Worm (Caenorhabditis elegans) whole organism, young adult: ENCODE data around the gene C32D5.7.

Experiments
- B0035.1 ChIP-seq: sonication (generic microtip); optimal IDR thresholded peaks from 2 replicates; lab custom pipeline; 2016; ENCODE audit warnings: missing genetic modification characterization, mild to moderate bottlenecking, missing compliant biosample characterization, missing genotype, missing genetic modification reagents
- B0261.1 ChIP-seq: sonication (generic microtip); optimal IDR thresholded peaks from 2 replicates; lab custom pipeline; 2016; ENCODE audit warnings: mild to moderate bottlenecking, missing genetic modification characterization, moderate library complexity, missing compliant biosample characterization
- F10E7.11 ChIP-seq: sonication (generic microtip); optimal IDR thresholded peaks from 2 replicates; lab custom pipeline; 2017; ENCODE audit warnings: mild to moderate bottlenecking, missing genetic modification characterization, moderate library complexity, missing compliant biosample characterization
- F22D6.2 ChIP-seq: sonication (generic microtip); optimal IDR thresholded peaks from 2 replicates; lab custom pipeline; 2016; ENCODE audit warnings: mild to moderate bottlenecking, missing genetic modification characterization, missing compliant biosample characterization
- F23B12.7 ChIP-seq: sonication (generic microtip); optimal IDR thresholded peaks from 2 replicates; lab custom pipeline; 2017; ENCODE audit warnings: missing genetic modification characterization, mild to moderate bottlenecking, missing compliant biosample characterization, antibody characterized with exemption, moderate library complexity; ENCODE audit not compliant: insufficient read depth
- F33H1.4 ChIP-seq: fragments of 200-800 bp; sonication (Bioruptor generic); IDR thresholded peaks from 2 replicates; pipeline ENCODE4 v1.3.6; 2022; ENCODE audit warnings: missing genetic modification reagents, missing genetic modification characterization, missing compliant biosample characterization
- F37B4.10 ChIP-seq: fragments of 200-800 bp; sonication (Bioruptor generic); IDR thresholded peaks from 2 replicates; pipeline ENCODE4 v1.3.6; 2022; ENCODE audit warnings: missing genetic modification characterization, missing compliant biosample characterization
- F39B2.1 ChIP-seq: fragments of 200-800 bp; sonication (Bioruptor generic); IDR thresholded peaks from 2 replicates; pipeline ENCODE4 v1.3.6; 2022; ENCODE audit warnings: missing genetic modification reagents, missing genetic modification characterization, missing compliant biosample characterization
- F57A8.1 ChIP-seq: fragments of 200-800 bp; sonication (Bioruptor generic); optimal IDR thresholded peaks from 2 replicates; lab custom pipeline; 2018; ENCODE audit warnings: mild to moderate bottlenecking, missing genetic modification characterization, moderate library complexity, missing compliant biosample characterization
- K12H6.12 ChIP-seq: fragments of 200-800 bp; sonication (Bioruptor generic); optimal IDR thresholded peaks from 2 replicates; lab custom pipeline; 2018; ENCODE audit warnings: mild to moderate bottlenecking, missing genetic modification characterization, missing compliant biosample characterization
- Y56A3A.18 ChIP-seq: fragments of 200-800 bp; sonication (Bioruptor generic); IDR thresholded peaks from 2 replicates; pipeline ENCODE4 v1.3.6; 2022; ENCODE audit warnings: missing genetic modification reagents, missing genetic modification characterization, missing compliant biosample characterization
- aptf-2 ChIP-seq: fragments of 200-800 bp; sonication (Bioruptor generic); conservative IDR thresholded peaks from 2 replicates; pipeline ENCODE4 v1.3.6; 2022; ENCODE audit warnings: missing genetic modification reagents, missing genetic modification characterization, missing compliant biosample characterization
- atf-7 ChIP-seq: sonication (generic microtip); optimal IDR thresholded peaks from 2 replicates; lab custom pipeline; 2017; ENCODE audit warnings: mild to moderate bottlenecking, missing genetic modification characterization, missing compliant biosample characterization
- bed-1 ChIP-seq: fragments of 200-800 bp; sonication (Bioruptor generic); IDR thresholded peaks from 2 replicates; pipeline ENCODE4 v1.3.6; 2022; ENCODE audit warnings: missing genetic modification reagents, missing genetic modification characterization, missing compliant biosample characterization
- die-1 ChIP-seq: sonication (generic microtip); optimal IDR thresholded peaks from 2 replicates; lab custom pipeline; 2016; ENCODE audit warnings: missing genotype, mild to moderate bottlenecking, missing genetic modification characterization, missing compliant biosample characterization
- dox-1 ChIP-seq: fragments of 200-800 bp; sonication (Bioruptor generic); IDR thresholded peaks from 2 replicates; pipeline ENCODE4 v1.3.6; 2022; ENCODE audit warnings: missing genetic modification reagents, missing genetic modification characterization, missing compliant biosample characterization
- dpl-1 ChIP-seq: fragments of 150-350 bp; optimal IDR thresholded peaks from 2 replicates; lab custom pipeline; 2014; ENCODE audit warnings: missing biosample characterization, missing genetic modification reagents, missing genetic modification characterization
- efl-1 ChIP-seq: fragments of 150-350 bp; optimal IDR thresholded peaks from 2 replicates; lab custom pipeline; 2014; ENCODE audit warnings: missing biosample characterization, missing genetic modification reagents, missing genetic modification characterization
- egl-44 ChIP-seq: fragments of 200-800 bp; sonication (Bioruptor generic); IDR thresholded peaks from 2 replicates; pipeline ENCODE4 v1.3.6; 2022; ENCODE audit warnings: missing genetic modification reagents, missing genetic modification characterization, missing compliant biosample characterization
- ets-4 ChIP-seq: fragments of 200-800 bp; sonication (Bioruptor generic); optimal IDR thresholded peaks from 2 replicates; lab custom pipeline; 2018; ENCODE audit warnings: mild to moderate bottlenecking, missing genetic modification characterization, missing compliant biosample characterization
- gei-17 ChIP-seq: fragments of 200-800 bp; sonication (Bioruptor generic); optimal IDR thresholded peaks from 2 replicates; lab custom pipeline; 2018; ENCODE audit warnings: mild to moderate bottlenecking, missing genetic modification characterization, missing compliant biosample characterization
- him-1 ChIP-seq: sonication (generic microtip); optimal IDR thresholded peaks from 2 replicates; lab custom pipeline; 2016; ENCODE audit warnings: missing genotype, missing genetic modification reagents, missing genetic modification characterization, missing compliant biosample characterization
- hlh-26 ChIP-seq: fragments of 200-800 bp; sonication (Bioruptor generic); conservative IDR thresholded peaks from 2 replicates; pipeline ENCODE4 v1.3.6; 2022; ENCODE audit warnings: missing genetic modification reagents, missing genetic modification characterization, missing compliant biosample characterization
- hmg-20 ChIP-seq: fragments of 200-800 bp; sonication (Bioruptor generic); IDR thresholded peaks from 2 replicates; pipeline ENCODE4 v1.3.6; 2022; ENCODE audit warnings: missing genetic modification reagents, missing genetic modification characterization, missing compliant biosample characterization
- hrde-1 ChIP-seq: sonication (generic microtip); optimal IDR thresholded peaks from 2 replicates; lab custom pipeline; 2016; ENCODE audit warnings: missing genetic modification characterization, mild to moderate bottlenecking, missing compliant biosample characterization, moderate library complexity, missing genotype, missing genetic modification reagents, borderline replicate concordance
- hsf-1 ChIP-seq: fragments of 200-800 bp; sonication (Bioruptor generic); IDR thresholded peaks from 2 replicates; pipeline ENCODE4 v1.3.6; 2022; ENCODE audit warnings: missing genetic modification reagents, missing genetic modification characterization, missing compliant biosample characterization
- let-526 ChIP-seq: fragments of 200-800 bp; sonication (Bioruptor generic); IDR thresholded peaks from 2 replicates; pipeline ENCODE4 v1.3.6; 2022; ENCODE audit warnings: missing genetic modification reagents, missing genetic modification characterization, missing compliant biosample characterization
- lin-35 ChIP-seq, 3 experiments: fragments of 150-350 bp in 2 of 3; sonication (generic microtip) in 1 of 3; optimal IDR thresholded peaks; 2 replicates each; lab custom pipeline; 2014 to 2018; ENCODE audit warnings: missing biosample characterization in 3 of 3, missing genetic modification characterization in 3 of 3, missing genetic modification reagents in 3 of 3
- lir-1 ChIP-seq: fragments of 200-800 bp; sonication (Bioruptor generic); conservative IDR thresholded peaks from 2 replicates; pipeline ENCODE4 v1.3.6; 2022; ENCODE audit warnings: missing genetic modification reagents, missing genetic modification characterization, missing compliant biosample characterization
- lsl-1 ChIP-seq: fragments of 200-800 bp; sonication (Bioruptor generic); optimal IDR thresholded peaks from 2 replicates; lab custom pipeline; 2018; ENCODE audit warnings: mild to moderate bottlenecking, missing genetic modification characterization, moderate library complexity, missing compliant biosample characterization
- lsy-27 ChIP-seq: sonication (generic microtip); optimal IDR thresholded peaks from 2 replicates; lab custom pipeline; 2017; ENCODE audit warnings: missing genetic modification characterization, mild to moderate bottlenecking, missing compliant biosample characterization, antibody characterized with exemption, missing genotype, borderline replicate concordance; ENCODE audit not compliant: insufficient read depth
- madf-3 ChIP-seq: fragments of 200-800 bp; sonication (Bioruptor generic); IDR thresholded peaks from 2 replicates; pipeline ENCODE4 v1.3.6; 2022; ENCODE audit warnings: missing genetic modification reagents, missing genetic modification characterization, missing compliant biosample characterization
- mes-4 ChIP-seq: sonication (generic microtip); optimal IDR thresholded peaks from 2 replicates; lab custom pipeline; 2016; ENCODE audit warnings: missing genotype, missing genetic modification characterization, missing compliant biosample characterization
- nhr-179 ChIP-seq: sonication (generic microtip); optimal IDR thresholded peaks from 2 replicates; lab custom pipeline; 2016; ENCODE audit warnings: mild to moderate bottlenecking, missing genetic modification characterization, missing compliant biosample characterization
- nhr-27 ChIP-seq: fragments of 200-800 bp; sonication (Bioruptor generic); optimal IDR thresholded peaks from 2 replicates; lab custom pipeline; 2018; ENCODE audit warnings: mild to moderate bottlenecking, missing genetic modification characterization, moderate library complexity, missing compliant biosample characterization
- nhr-90 ChIP-seq: sonication (generic microtip); optimal IDR thresholded peaks from 2 replicates; lab custom pipeline; 2016; ENCODE audit warnings: missing genotype, mild to moderate bottlenecking, missing genetic modification characterization, missing compliant biosample characterization
- pha-4 ChIP-seq: fragments of 150-350 bp; sonication (generic microtip); optimal IDR thresholded peaks from 2 replicates; lab custom pipeline; 2014; ENCODE audit warnings: missing biosample characterization, missing genetic modification reagents, missing genetic modification characterization
- repo-1 ChIP-seq: sonication (generic microtip); optimal IDR thresholded peaks from 2 replicates; lab custom pipeline; 2017; ENCODE audit warnings: mild to moderate bottlenecking, missing genetic modification characterization, missing compliant biosample characterization
- snpc-3.4 ChIP-seq: sonication (generic microtip); optimal IDR thresholded peaks from 2 replicates; lab custom pipeline; 2017; ENCODE audit warnings: missing genetic modification characterization, mild to moderate bottlenecking, missing compliant biosample characterization, antibody characterized with exemption, moderate library complexity, missing genotype, missing genetic modification reagents
- somi-1 ChIP-seq: fragments of 200-800 bp; sonication (Bioruptor generic); optimal IDR thresholded peaks from 2 replicates; lab custom pipeline; 2018; ENCODE audit warnings: mild to moderate bottlenecking, missing genetic modification characterization, missing compliant biosample characterization
- sptf-2 ChIP-seq: fragments of 200-800 bp; sonication (Bioruptor generic); optimal IDR thresholded peaks from 2 replicates; lab custom pipeline; 2018; ENCODE audit warnings: mild to moderate bottlenecking, missing genetic modification characterization, missing compliant biosample characterization
- tlf-1 ChIP-seq: fragments of 200-800 bp; sonication (Bioruptor generic); optimal IDR thresholded peaks from 2 replicates; lab custom pipeline; 2018; ENCODE audit warnings: mild to moderate bottlenecking, missing genetic modification characterization, missing compliant biosample characterization
- unc-62 ChIP-seq: fragments of 150-350 bp; optimal IDR thresholded peaks from 2 replicates; lab custom pipeline; 2014; ENCODE audit warnings: missing biosample characterization, missing genetic modification reagents, missing genetic modification characterization
- xnd-1 ChIP-seq: sonication (generic microtip); optimal IDR thresholded peaks from 2 replicates; lab custom pipeline; 2016; ENCODE audit warnings: missing genotype, missing genetic modification reagents, missing genetic modification characterization, missing compliant biosample characterization
- zim-3 ChIP-seq: sonication (generic microtip); optimal IDR thresholded peaks from 2 replicates; lab custom pipeline; 2017; ENCODE audit warnings: mild to moderate bottlenecking, missing genetic modification characterization, moderate library complexity, missing compliant biosample characterization
- ztf-25 ChIP-seq: fragments of 200-800 bp; sonication (Bioruptor generic); IDR thresholded peaks from 2 replicates; pipeline ENCODE4 v1.3.6; 2022; ENCODE audit warnings: missing genetic modification reagents, missing genetic modification characterization, missing compliant biosample characterization
- ztf-26 ChIP-seq: sonication (generic microtip); optimal IDR thresholded peaks from 2 replicates; lab custom pipeline; 2017; ENCODE audit warnings: missing genetic modification characterization, missing compliant biosample characterization
- ztf-3 ChIP-seq: fragments of 200-800 bp; sonication (Bioruptor generic); optimal IDR thresholded peaks from 2 replicates; lab custom pipeline; 2018; ENCODE audit warnings: mild to moderate bottlenecking, missing genetic modification characterization, missing compliant biosample characterization

C32D5.7 gene

DNA sequence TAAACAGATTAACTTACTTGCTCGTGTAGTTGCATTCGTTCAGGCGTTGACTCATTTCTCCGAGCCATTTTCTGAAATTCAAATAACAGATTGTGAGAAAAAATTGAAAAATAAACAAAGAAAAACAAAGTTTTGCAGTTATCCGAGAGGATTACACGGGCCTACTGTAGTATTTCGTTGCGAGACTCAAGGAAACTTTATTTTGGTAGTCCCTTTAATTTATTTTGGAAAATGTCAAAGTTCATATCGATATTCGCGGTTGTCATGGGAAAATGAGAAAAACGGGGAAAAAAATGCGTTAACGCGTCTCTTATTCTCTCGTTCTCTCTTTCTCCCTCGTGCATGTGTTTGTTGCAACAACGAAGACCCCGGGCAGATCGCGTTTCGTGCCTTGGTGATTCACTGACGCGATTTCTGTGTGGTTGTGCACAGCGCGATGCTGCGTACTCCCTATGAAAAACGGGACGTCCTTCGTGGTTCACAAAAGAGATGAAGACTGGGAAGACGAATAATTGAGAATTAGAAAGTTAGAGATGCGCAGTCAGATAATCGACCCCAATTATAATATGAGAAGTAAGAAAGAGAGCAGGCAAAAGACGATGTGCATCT lies 8.5 kb downstream of the C32D5.7 start, which contains the start of gene set-4 (continued):
- TF ChIP-seq F10E7.11 (no peak), B0261.1 (tag; lab: Kevin White, UChicago) (no peak), hlh-26 (GFP tag; lab: Robert Waterston, UW) (no peak), F23B12.7 (tag; lab: Kevin White, UChicago) (peak; percentile 85), nhr-27 (tag; lab: Kevin White, UChicago) (no peak), ets-4 (GFP tag; lab: Kevin White, UChicago) (peak; percentile 75), zim-3 (tag; lab: Kevin White, UChicago) (peak; percentile 11), atf-7 (tag; lab: Kevin White, UChicago) (peak; percentile 77), die-1 (tag; lab: Kevin White, UChicago) (no peak), xnd-1 (tag; lab: Kevin White, UChicago) (peak; percentile 62), pha-4 (tag; lab: Kevin White, UChicago) (no peak), ztf-25 (GFP tag; lab: Robert Waterston, UW) (no peak), F37B4.10 (GFP tag; lab: Robert Waterston, UW) (no peak), him-1 (tag; lab: Kevin White, UChicago) (peak; percentile 10), nhr-90 (tag; lab: Kevin White, UChicago) (peak; percentile 57), somi-1 (GFP tag; lab: Kevin White, UChicago) (peak; percentile 56), lin-35 (GFP tag; optimal IDR thresholded peaks at IDR 0.05; lab: Kevin White, UChicago) (peak in 2 of 3 experiments; percentile 28 to 90), K12H6.12 (tag; lab: Kevin White, UChicago) (peak; percentile 87), hmg-20 (peak; percentile 79), egl-44 (GFP tag; lab: Robert Waterston, UW) (no peak), F57A8.1 (GFP tag; lab: Kevin White, UChicago) (no peak), Y56A3A.18 (GFP tag; lab: Robert Waterston, UW) (no peak), F22D6.2 (tag; lab: Kevin White, UChicago) (peak; percentile 44), gei-17 (peak; percentile 50), dpl-1 (GFP tag; lab: Kevin White, UChicago) (peak; percentile 55), mes-4 (no peak), nhr-179 (tag; lab: Kevin White, UChicago) (no peak), hrde-1 (tag; lab: Kevin White, UChicago) (no peak), F33H1.4 (GFP tag; lab: Robert Waterston, UW) (peak; percentile 78), aptf-2 (GFP tag; lab: Robert Waterston, UW) (no peak), dox-1 (GFP tag; lab: Robert Waterston, UW) (peak; percentile 93), madf-3 (0 out of 2 replicates have a peak, but pooled peaks have one; percentile 58), lsy-27 (tag; lab: Kevin White, UChicago) (no peak), unc-62 (no peak), lsl-1 (GFP tag; lab: Kevin White, UChicago) (peak; percentile 78), sptf-2 (GFP tag; lab: Kevin White, UChicago) (no peak), ztf-3 (GFP tag; lab: Kevin White, UChicago) (no peak), snpc-3.4 (tag; lab: Kevin White, UChicago) (no peak), efl-1 (GFP tag; lab: Kevin White, UChicago) (peak; percentile 58), bed-1 (GFP tag; lab: Robert Waterston, UW) (no peak), repo-1 (tag; lab: Kevin White, UChicago) (peak; percentile 73), let-526 (GFP tag; lab: Robert Waterston, UW) (0 out of 2 replicates have a peak, but pooled peaks have one; percentile 51), tlf-1 (GFP tag; lab: Kevin White, UChicago) (peak; percentile 60), B0035.1 (tag; lab: Kevin White, UChicago) (no peak), ztf-26 (tag; lab: Kevin White, UChicago) (peak; percentile 85), F39B2.1 (no peak), lir-1 (GFP tag; lab: Robert Waterston, UW) (peak; percentile 60; the same call in 1 of the 2 replicates), hsf-1 (GFP tag; lab: Robert Waterston, UW) (no peak)
